Fruit fly (Drosophila melanogaster) whole organism: ENCODE data around the gene Eig71Ea.

ENCODE experiments used
- CG8478 ChIP-seq: fragments of >200 bp; optimal IDR thresholded peaks from 2 replicates; lab custom pipeline; 2018; ENCODE audit warnings: inconsistent platforms
- Dll ChIP-seq: fragments of >200 bp; optimal IDR thresholded peaks from 2 replicates; lab custom pipeline; 2017
- EcR ChIP-seq, 2 experiments: fragments of >200 bp; optimal IDR thresholded peaks; 2 replicates each; lab custom pipeline; 2017; ENCODE audit warnings: missing biosample characterization in 2 of 2, missing genetic modification characterization in 2 of 2, missing genetic modification reagents in 2 of 2
- usp ChIP-seq: fragments of >200 bp; optimal IDR thresholded peaks from 2 replicates; lab custom pipeline; 2017; ENCODE audit warnings: missing biosample characterization, missing genetic modification characterization, mixed read lengths

DNA sequence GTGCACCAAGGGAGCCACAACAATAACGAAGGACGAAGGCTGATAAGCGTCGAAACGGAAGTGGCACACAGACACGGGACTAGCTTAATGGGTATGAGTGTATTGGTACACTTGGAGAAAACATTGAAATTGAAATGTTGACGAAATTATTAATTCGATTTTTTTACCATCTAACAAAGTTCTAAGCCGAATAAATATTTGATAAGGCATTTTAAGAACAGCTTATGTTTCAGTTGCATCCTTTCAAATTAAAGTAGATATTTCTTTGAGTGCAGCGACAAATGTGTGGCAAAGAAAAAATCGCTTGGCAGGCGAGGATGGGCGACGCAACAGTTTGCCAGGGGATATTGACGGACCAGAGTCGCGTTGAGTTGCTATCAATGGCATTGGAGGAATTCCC lies 9.5 kb downstream of the Eig71Ea start:
- TF ChIP-seq Dll (lab: Kevin White, UChicago) (no peak), EcR (GFP tag; optimal IDR thresholded peaks at IDR 0.05; lab: Kevin White, UChicago) (no peak), usp (GFP tag; lab: Kevin White, UChicago) (no peak), CG8478 (lab: Kevin White, UChicago) (no peak)
